Worm (Caenorhabditis elegans): ENCODE measurements around the gene Y55F3BR.2.

Gene Y55F3BR.2

DNA sequence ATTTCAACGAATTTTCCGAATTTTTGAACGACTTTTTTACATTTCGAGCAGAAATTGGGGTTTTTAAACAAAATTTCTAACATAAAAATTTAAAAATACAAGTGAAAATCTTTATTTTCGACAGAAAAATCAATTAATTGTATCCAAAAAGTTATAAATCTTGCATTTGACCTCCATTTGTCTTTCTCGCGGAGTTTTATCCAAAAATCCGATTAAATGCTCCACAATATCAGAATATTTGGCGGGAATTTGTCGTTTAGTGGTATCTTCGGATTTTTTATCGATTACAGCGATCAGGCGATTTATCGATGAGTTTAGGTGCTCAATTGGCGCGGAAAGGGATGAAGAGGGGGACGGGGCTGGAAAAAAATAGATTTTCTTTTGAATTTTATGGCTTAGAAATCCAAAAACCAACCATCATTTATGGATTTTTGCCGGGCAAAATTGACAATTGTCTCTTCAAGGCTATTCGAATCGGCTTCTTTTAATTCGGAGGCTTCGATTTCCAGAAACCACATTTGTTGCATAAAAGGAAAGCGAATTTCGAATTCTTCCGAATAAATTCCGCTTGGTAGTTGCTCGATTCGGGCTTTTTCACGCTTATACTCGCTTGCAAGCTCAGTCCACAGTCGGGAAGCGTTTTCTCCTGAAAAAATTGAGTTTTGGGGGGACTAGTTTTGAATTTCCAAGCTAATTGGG is 28.3 kb upstream of the Y55F3BR.2 start:
- TF ChIP-seq tbx-37 (GFP tag; conservative IDR thresholded peaks at IDR 0.05) (no peak), sea-1 (GFP tag; conservative IDR thresholded peaks at IDR 0.05) (no peak), tbx-11 (GFP tag; IDR thresholded peaks at IDR 0.05) (no peak), ceh-36 (tag; optimal IDR thresholded peaks at IDR 0.05) (no peak), ceh-13 (GFP tag; optimal IDR thresholded peaks at IDR 0.05) (no peak), pes-1 (GFP tag; IDR thresholded peaks at IDR 0.05) (no peak)

DNA sequence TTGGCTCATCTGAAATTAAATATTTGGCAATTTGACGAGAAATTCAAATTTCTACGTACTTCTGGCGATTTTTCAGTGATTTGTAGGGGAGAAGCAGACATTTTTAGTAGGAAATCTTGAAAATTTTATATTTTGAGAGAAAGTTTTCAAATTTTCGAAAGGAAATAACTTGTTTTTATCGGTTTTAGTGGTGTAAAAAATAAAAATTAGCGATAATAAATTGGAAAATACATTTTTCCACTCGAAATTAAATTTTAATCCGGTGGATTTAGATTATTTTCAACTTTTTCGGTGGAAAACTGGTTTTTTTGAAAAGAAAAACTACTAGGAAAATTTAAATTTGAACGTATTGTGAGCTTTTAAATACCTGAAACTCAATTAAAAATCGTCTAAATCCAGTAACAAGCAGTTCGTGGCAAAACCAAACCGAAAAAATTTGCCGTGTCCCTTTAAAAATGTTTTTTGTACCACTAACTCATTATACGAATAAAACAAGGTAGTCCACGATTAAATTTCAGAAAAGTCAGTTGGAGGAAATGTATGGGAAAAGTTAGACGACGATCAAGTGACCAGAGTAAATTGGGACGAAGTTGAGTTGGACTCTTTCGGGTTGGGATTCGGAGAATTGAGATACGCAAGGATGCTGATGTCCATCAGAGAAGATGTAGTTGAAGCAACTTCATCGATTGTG is 26.8 kb upstream of the Y55F3BR.2 start, which contains the start of the genes madf-1 and Y55F3BR.10:
madf-1 (minus strand) TSS at position 101 of the 691 bp plus-strand sequence.
Y55F3BR.10 (plus strand) TSS at position 641 of the 691 bp plus-strand sequence.
- TF ChIP-seq ama-1 (optimal IDR thresholded peaks at IDR 0.05) = no peak
- TF ChIP-seq tra-4 (tag; optimal IDR thresholded peaks at IDR 0.05) = no peak
- TF ChIP-seq F13C5.2 (tag; optimal IDR thresholded peaks at IDR 0.05) = no peak
- no peak for TF ChIP-seq scrt-1 (GFP tag; IDR thresholded peaks at IDR 0.05)
- no peak for TF ChIP-seq ets-7 (tag; optimal IDR thresholded peaks at IDR 0.05)
- no peak for TF ChIP-seq hnd-1 (tag; optimal IDR thresholded peaks at IDR 0.05)
- no peak for TF ChIP-seq pes-1 (GFP tag; IDR thresholded peaks at IDR 0.05)
- TF ChIP-seq ceh-36 (tag; optimal IDR thresholded peaks at IDR 0.05) = no peak
- no peak for TF ChIP-seq B0310.2 (tag; optimal IDR thresholded peaks at IDR 0.05)
- TF ChIP-seq ceh-13 (GFP tag; optimal IDR thresholded peaks at IDR 0.05) = no peak
- TF ChIP-seq hmbx-1 (tag; optimal IDR thresholded peaks at IDR 0.05) = no peak
- TF ChIP-seq sea-1 (GFP tag; conservative IDR thresholded peaks at IDR 0.05) = no peak
- TF ChIP-seq flt-1 (GFP tag; IDR thresholded peaks at IDR 0.05) = no peak
- no peak for TF ChIP-seq aly-1 (tag; optimal IDR thresholded peaks at IDR 0.05)
- no peak for TF ChIP-seq hmg-4 (GFP tag; optimal IDR thresholded peaks at IDR 0.05)
- no peak for TF ChIP-seq tbx-11 (GFP tag; IDR thresholded peaks at IDR 0.05)
- TF ChIP-seq tbx-37 (GFP tag; conservative IDR thresholded peaks at IDR 0.05) = no peak

- TF ChIP-seq tra-4 (tag; optimal IDR thresholded peaks at IDR 0.05) (no peak), hnd-1 (tag; optimal IDR thresholded peaks at IDR 0.05) (no peak), tbx-11 (GFP tag; IDR thresholded peaks at IDR 0.05) (no peak)
Measured at ce11 chrIV:833517-833916, 25.2 kb upstream of the Y55F3BR.2 start.

DNA sequence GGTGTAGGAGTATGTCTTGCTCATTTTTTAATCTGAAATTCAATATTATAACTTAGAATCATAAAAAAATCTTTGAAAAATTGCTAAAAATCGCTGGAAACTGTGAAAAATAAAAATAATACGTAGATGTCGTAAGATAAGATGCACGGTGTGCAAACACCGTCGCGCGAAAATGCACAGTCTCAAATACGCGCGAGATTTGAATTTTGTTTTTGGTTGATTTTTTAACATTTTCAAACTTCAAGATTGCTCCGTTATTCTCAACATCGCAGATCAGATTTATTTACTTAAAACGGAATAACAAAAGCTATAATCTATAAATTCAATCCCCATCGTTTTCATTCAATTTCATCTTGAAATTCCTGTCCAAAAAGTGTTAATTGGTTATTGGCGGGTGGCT is 16.6 kb upstream of the Y55F3BR.2 start, which contains the start of gene Y55F3BR.6:
Y55F3BR.6 (minus strand) TSS at position 32 of the 400 bp plus-strand sequence.
- no peak for TF ChIP-seq sea-1 (GFP tag; conservative IDR thresholded peaks at IDR 0.05)
- TF ChIP-seq F13C5.2 (tag; optimal IDR thresholded peaks at IDR 0.05) = no peak
- no peak for TF ChIP-seq flt-1 (GFP tag; IDR thresholded peaks at IDR 0.05)
- no peak for TF ChIP-seq hmg-4 (GFP tag; optimal IDR thresholded peaks at IDR 0.05)
- no peak for TF ChIP-seq tbx-37 (GFP tag; conservative IDR thresholded peaks at IDR 0.05)
- no peak for TF ChIP-seq scrt-1 (GFP tag; IDR thresholded peaks at IDR 0.05)
- TF ChIP-seq tbx-11 (GFP tag; IDR thresholded peaks at IDR 0.05) = no peak
- no peak for TF ChIP-seq B0310.2 (tag; optimal IDR thresholded peaks at IDR 0.05)
- TF ChIP-seq hnd-1 (tag; optimal IDR thresholded peaks at IDR 0.05) = no peak
- no peak for TF ChIP-seq aly-1 (tag; optimal IDR thresholded peaks at IDR 0.05)

DNA sequence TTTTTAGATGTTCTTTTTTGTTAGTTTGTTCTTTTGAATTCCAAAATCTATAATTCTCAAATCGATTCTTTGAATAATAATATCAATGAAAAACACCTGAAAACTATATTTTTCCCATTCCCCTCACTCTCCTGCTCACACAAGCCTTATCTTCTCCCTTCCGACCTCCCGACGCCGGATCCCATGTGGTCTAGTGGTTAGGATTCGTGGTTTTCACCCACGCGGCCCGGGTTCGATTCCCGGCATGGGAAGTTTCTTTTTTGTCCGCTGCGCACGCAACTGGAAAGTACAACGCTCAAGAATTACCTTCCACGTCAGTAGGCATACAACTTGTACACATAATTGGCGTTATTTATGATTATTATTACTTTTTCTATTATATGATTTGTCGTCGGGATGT is 16.1 kb upstream of the Y55F3BR.2 start:
- peak; percentile 52; the same call in 1 of the 2 replicates for TF ChIP-seq tbx-37 (GFP tag; conservative IDR thresholded peaks at IDR 0.05)
- peak; percentile 76 for TF ChIP-seq tbx-11 (GFP tag; IDR thresholded peaks at IDR 0.05)
- peak; percentile 76; the same call in 1 of the 2 replicates for TF ChIP-seq scrt-1 (GFP tag; IDR thresholded peaks at IDR 0.05)
- peak; percentile 45 for TF ChIP-seq hmg-4 (GFP tag; optimal IDR thresholded peaks at IDR 0.05)
- peak; percentile 62 for TF ChIP-seq flt-1 (GFP tag; IDR thresholded peaks at IDR 0.05)
- no peak for TF ChIP-seq ets-7 (tag; optimal IDR thresholded peaks at IDR 0.05)
- no peak for TF ChIP-seq ama-1 (optimal IDR thresholded peaks at IDR 0.05)
- TF ChIP-seq sea-1 (GFP tag; conservative IDR thresholded peaks at IDR 0.05) = peak; percentile 65; the same call in 1 of the 2 replicates
- peak; percentile 41 for TF ChIP-seq aly-1 (tag; optimal IDR thresholded peaks at IDR 0.05)
- TF ChIP-seq hmbx-1 (tag; optimal IDR thresholded peaks at IDR 0.05) = no peak
- TF ChIP-seq tra-4 (tag; optimal IDR thresholded peaks at IDR 0.05) = no peak
- peak; percentile 44 for TF ChIP-seq ceh-13 (GFP tag; optimal IDR thresholded peaks at IDR 0.05)
- peak; percentile 52 for TF ChIP-seq ceh-36 (tag; optimal IDR thresholded peaks at IDR 0.05)
- TF ChIP-seq B0310.2 (tag; optimal IDR thresholded peaks at IDR 0.05) = peak; percentile 15
- peak; percentile 70 for TF ChIP-seq F13C5.2 (tag; optimal IDR thresholded peaks at IDR 0.05)
- peak; percentile 75 for TF ChIP-seq pes-1 (GFP tag; IDR thresholded peaks at IDR 0.05)
- TF ChIP-seq hnd-1 (tag; optimal IDR thresholded peaks at IDR 0.05) = peak; percentile 51

DNA sequence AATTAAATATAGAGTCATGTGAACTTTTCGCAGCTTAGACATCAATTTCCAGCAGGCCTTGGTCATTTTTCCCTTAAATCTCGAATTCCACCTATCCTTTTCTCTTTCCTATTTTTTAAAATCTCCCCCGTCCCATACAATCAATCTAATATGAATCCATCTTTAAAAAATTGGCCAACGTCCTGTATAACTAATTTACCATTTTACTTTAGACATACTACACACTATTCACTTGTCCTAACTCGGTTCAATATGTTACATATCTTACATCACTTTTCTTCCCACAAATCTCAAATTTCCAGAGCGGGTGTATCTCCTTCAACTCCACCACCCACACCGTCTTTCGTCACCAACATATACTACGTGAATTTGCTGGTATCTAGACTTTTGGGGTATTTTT is 13.5 kb upstream of the Y55F3BR.2 start, which contains the start of gene lgc-33:
lgc-33 (plus strand) TSS at position 301 of the 400 bp plus-strand sequence.
- TF ChIP-seq scrt-1 (GFP tag; IDR thresholded peaks at IDR 0.05) = no peak
- TF ChIP-seq hnd-1 (tag; optimal IDR thresholded peaks at IDR 0.05) = no peak
- no peak for TF ChIP-seq ama-1 (optimal IDR thresholded peaks at IDR 0.05)
- TF ChIP-seq flt-1 (GFP tag; IDR thresholded peaks at IDR 0.05) = no peak
- TF ChIP-seq ceh-36 (tag; optimal IDR thresholded peaks at IDR 0.05) = no peak
- TF ChIP-seq tra-4 (tag; optimal IDR thresholded peaks at IDR 0.05) = no peak
- no peak for TF ChIP-seq tbx-11 (GFP tag; IDR thresholded peaks at IDR 0.05)
- no peak for TF ChIP-seq hmbx-1 (tag; optimal IDR thresholded peaks at IDR 0.05)
- TF ChIP-seq hmg-4 (GFP tag; optimal IDR thresholded peaks at IDR 0.05) = no peak
- no peak for TF ChIP-seq pes-1 (GFP tag; IDR thresholded peaks at IDR 0.05)

DNA sequence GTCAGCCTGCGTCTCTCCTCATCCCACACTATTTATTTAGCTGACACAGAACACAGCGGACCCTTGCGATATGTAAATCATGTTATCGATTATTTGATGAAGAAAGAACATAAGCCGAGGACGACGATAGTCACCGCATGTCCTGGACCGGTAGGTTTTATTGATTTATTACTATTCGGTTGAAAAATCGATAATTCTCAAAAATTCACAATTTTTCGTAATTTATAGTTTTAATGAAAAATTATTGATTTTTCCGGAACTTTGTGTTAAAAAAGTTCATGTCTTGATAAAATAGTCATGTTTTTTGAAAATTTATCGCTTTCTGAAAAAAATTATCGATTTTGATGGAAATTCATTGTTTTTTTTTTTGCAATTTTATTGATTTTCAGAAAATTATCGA is 10.5 kb upstream of the Y55F3BR.2 start:
- TF ChIP-seq tbx-37 (GFP tag; conservative IDR thresholded peaks at IDR 0.05) = no peak
- TF ChIP-seq ets-7 (tag; optimal IDR thresholded peaks at IDR 0.05) = no peak
- no peak for TF ChIP-seq ceh-36 (tag; optimal IDR thresholded peaks at IDR 0.05)
- no peak for TF ChIP-seq tra-4 (tag; optimal IDR thresholded peaks at IDR 0.05)
- TF ChIP-seq F13C5.2 (tag; optimal IDR thresholded peaks at IDR 0.05) = no peak
- no peak for TF ChIP-seq pes-1 (GFP tag; IDR thresholded peaks at IDR 0.05)
- no peak for TF ChIP-seq sea-1 (GFP tag; conservative IDR thresholded peaks at IDR 0.05)
- no peak for TF ChIP-seq scrt-1 (GFP tag; IDR thresholded peaks at IDR 0.05)
- TF ChIP-seq ama-1 (optimal IDR thresholded peaks at IDR 0.05) = no peak
- TF ChIP-seq tbx-11 (GFP tag; IDR thresholded peaks at IDR 0.05) = no peak
- TF ChIP-seq aly-1 (tag; optimal IDR thresholded peaks at IDR 0.05) = no peak
- TF ChIP-seq ceh-13 (GFP tag; optimal IDR thresholded peaks at IDR 0.05) = no peak
- TF ChIP-seq flt-1 (GFP tag; IDR thresholded peaks at IDR 0.05) = no peak
- no peak for TF ChIP-seq B0310.2 (tag; optimal IDR thresholded peaks at IDR 0.05)
- no peak for TF ChIP-seq hmbx-1 (tag; optimal IDR thresholded peaks at IDR 0.05)

Measured in whole organism, early embryonic.